Fruit fly (Drosophila melanogaster) whole organism, embryonic: ENCODE measurements around the gene CG13898.
A peak's percentile ranks its signal among the peaks of the same experiment; 100 is the strongest.

ENCODE experiments used
- Antp ChIP-seq: fragments of 200-800 bp; sonication (Bioruptor generic); optimal IDR thresholded peaks from 3 replicates; lab custom pipeline; 2016; ENCODE audit warnings: missing biosample characterization, missing genetic modification characterization
- CG10267 ChIP-seq: fragments of 200-800 bp; sonication (Bioruptor generic); optimal IDR thresholded peaks from 2 replicates; lab custom pipeline; 2018; ENCODE audit warnings: missing biosample characterization, mild to moderate bottlenecking, missing genetic modification characterization, moderate library complexity
- CG10979 ChIP-seq: fragments of 200-800 bp; sonication (Bioruptor generic); optimal IDR thresholded peaks from 2 replicates; lab custom pipeline; 2018; ENCODE audit warnings: missing biosample characterization, mild to moderate bottlenecking, missing genetic modification characterization, moderate library complexity
- CG11504 ChIP-seq: fragments of 200-800 bp; sonication (Bioruptor generic); optimal IDR thresholded peaks from 3 replicates; lab custom pipeline; 2019; ENCODE audit warnings: missing biosample characterization, mild to moderate bottlenecking, missing genetic modification characterization, moderate library complexity
- CG11695 ChIP-seq: fragments of 200-800 bp; sonication (Bioruptor generic); IDR thresholded peaks from 3 replicates; pipeline ENCODE4 v1.3.6; 2022; ENCODE audit warnings: missing biosample characterization, missing genetic modification characterization
- CG11696 ChIP-seq: fragments of 200-800 bp; sonication (Bioruptor generic); IDR thresholded peaks from 2 replicates; pipeline ENCODE4 v1.3.6; 2022; ENCODE audit warnings: missing biosample characterization, missing genetic modification characterization
- CG1603 ChIP-seq: fragments of 200-800 bp; sonication (Bioruptor generic); optimal IDR thresholded peaks from 2 replicates; lab custom pipeline; 2019; ENCODE audit warnings: missing biosample characterization, mild to moderate bottlenecking, missing genetic modification characterization, moderate library complexity
- CG16815 ChIP-seq: fragments of 200-800 bp; sonication (Bioruptor generic); optimal IDR thresholded peaks from 3 replicates; lab custom pipeline; 2017; ENCODE audit warnings: missing biosample characterization, mild to moderate bottlenecking, missing genetic modification characterization
- CG17328 ChIP-seq: fragments of 200-800 bp; sonication (Bioruptor generic); IDR thresholded peaks from 2 replicates; pipeline ENCODE4 v1.3.6; 2022; ENCODE audit warnings: missing biosample characterization, missing genetic modification characterization
- CG17361 ChIP-seq: fragments of 200-800 bp; sonication (Bioruptor generic); IDR thresholded peaks from 3 replicates; pipeline ENCODE4 v1.3.6; 2022; ENCODE audit warnings: missing biosample characterization, missing genetic modification characterization
- CG17385 ChIP-seq: fragments of 200-800 bp; sonication (Bioruptor generic); optimal IDR thresholded peaks from 3 replicates; lab custom pipeline; 2018; ENCODE audit warnings: missing biosample characterization, mild to moderate bottlenecking, missing genetic modification characterization
- CG17829 ChIP-seq: fragments of 200-800 bp; optimal IDR thresholded peaks from 2 replicates; lab custom pipeline; 2019; ENCODE audit warnings: missing biosample characterization, mild to moderate bottlenecking, missing genetic modification characterization, moderate library complexity
- CG18262 ChIP-seq: fragments of 200-800 bp; optimal IDR thresholded peaks from 3 replicates; lab custom pipeline; 2019; ENCODE audit warnings: missing biosample characterization, mild to moderate bottlenecking, missing genetic modification characterization, moderate library complexity
- CG18599 ChIP-seq: fragments of 200-800 bp; sonication (Bioruptor generic); optimal IDR thresholded peaks from 3 replicates; lab custom pipeline; 2017; ENCODE audit warnings: missing biosample characterization, missing genetic modification characterization, mild to moderate bottlenecking, moderate library complexity, missing genetic modification reagents
- CG2202 ChIP-seq: fragments of 200-800 bp; sonication (Bioruptor generic); optimal IDR thresholded peaks from 2 replicates; lab custom pipeline; 2018; ENCODE audit warnings: missing biosample characterization, mild to moderate bottlenecking, missing genetic modification characterization
- CG2678 ChIP-seq: fragments of 200-800 bp; sonication (Bioruptor generic); optimal IDR thresholded peaks from 3 replicates; lab custom pipeline; 2019; ENCODE audit warnings: missing biosample characterization, mild to moderate bottlenecking, missing genetic modification characterization, moderate library complexity
- CG2712 ChIP-seq: fragments of 200-800 bp; optimal IDR thresholded peaks from 3 replicates; lab custom pipeline; 2019; ENCODE audit warnings: missing biosample characterization, mild to moderate bottlenecking, missing genetic modification characterization, moderate library complexity
- CG4404 ChIP-seq: fragments of 200-800 bp; sonication (Bioruptor generic); IDR thresholded peaks from 2 replicates; pipeline ENCODE4 v1.3.6; 2022; ENCODE audit warnings: missing biosample characterization, missing genetic modification characterization
- CG4424 ChIP-seq: fragments of 200-800 bp; sonication (Bioruptor generic); optimal IDR thresholded peaks from 3 replicates; lab custom pipeline; 2016; ENCODE audit warnings: missing biosample characterization, missing genetic modification characterization
- CG7556 ChIP-seq: fragments of 200-800 bp; sonication (Bioruptor generic); optimal IDR thresholded peaks from 2 replicates; lab custom pipeline; 2017; ENCODE audit warnings: missing biosample characterization, mild to moderate bottlenecking, missing genetic modification characterization
- CG8359 ChIP-seq: fragments of 200-800 bp; sonication (Bioruptor generic); optimal IDR thresholded peaks from 2 replicates; lab custom pipeline; 2017; ENCODE audit warnings: missing biosample characterization, mild to moderate bottlenecking, missing genetic modification characterization, borderline replicate concordance
- Deaf1 ChIP-seq: fragments of 200-800 bp; optimal IDR thresholded peaks from 3 replicates; lab custom pipeline; 2019; ENCODE audit warnings: missing biosample characterization, mild to moderate bottlenecking, missing genetic modification characterization, moderate library complexity
- E2f1 ChIP-seq: fragments of 200-800 bp; sonication (Bioruptor generic); IDR thresholded peaks from 2 replicates; pipeline ENCODE4 v1.3.6; 2022; ENCODE audit warnings: missing biosample characterization, missing genetic modification characterization
- HHEX ChIP-seq: fragments of 200-800 bp; sonication (Bioruptor generic); optimal IDR thresholded peaks from 3 replicates; lab custom pipeline; 2017; ENCODE audit warnings: missing biosample characterization, mild to moderate bottlenecking, missing genetic modification characterization, missing genetic modification reagents
- Hr51 ChIP-seq, 2 experiments: fragments of 200-800 bp; sonication (Bioruptor generic); optimal IDR thresholded peaks; 2 replicates in 1 of 2; 3 replicates in 1 of 2; lab custom pipeline; 2016 to 2018; ENCODE audit warnings: missing biosample characterization in 2 of 2, missing genetic modification characterization in 2 of 2, mild to moderate bottlenecking in 1 of 2, moderate library complexity in 1 of 2
- Jarid2 ChIP-seq: fragments of 200-800 bp; sonication (Bioruptor generic); optimal IDR thresholded peaks from 3 replicates; lab custom pipeline; 2017; ENCODE audit warnings: mild to moderate bottlenecking, missing biosample characterization, missing genetic modification reagents, missing genetic modification characterization
- Oli ChIP-seq: fragments of 200-800 bp; sonication (Bioruptor generic); optimal IDR thresholded peaks from 2 replicates; lab custom pipeline; 2018; ENCODE audit warnings: missing biosample characterization, mild to moderate bottlenecking, missing genetic modification characterization, moderate library complexity
- Sry-δ ChIP-seq: fragments of 200-800 bp; sonication (Bioruptor generic); optimal IDR thresholded peaks from 2 replicates; lab custom pipeline; 2016; ENCODE audit warnings: missing biosample characterization, missing genetic modification characterization
- Tbp ChIP-seq: fragments of >200 bp; optimal IDR thresholded peaks from 2 replicates; lab custom pipeline; 2018; ENCODE audit warnings: missing biosample characterization, missing genetic modification characterization
- Xbp1 ChIP-seq: fragments of 200-800 bp; sonication (Bioruptor generic); optimal IDR thresholded peaks from 3 replicates; lab custom pipeline; 2016; ENCODE audit warnings: missing biosample characterization, mild to moderate bottlenecking, missing genetic modification characterization
- Xrp1 ChIP-seq: fragments of 200-800 bp; sonication (Bioruptor generic); IDR thresholded peaks from 2 replicates; pipeline ENCODE4 v1.3.6; 2022; ENCODE audit warnings: missing biosample characterization, missing genetic modification characterization
- bsh ChIP-seq, 2 experiments: fragments of 200-800 bp; sonication (Bioruptor generic); optimal IDR thresholded peaks; 2 replicates each; lab custom pipeline; 2017 to 2018; ENCODE audit warnings: mild to moderate bottlenecking in 2 of 2, missing biosample characterization in 2 of 2, missing genetic modification characterization in 2 of 2, moderate library complexity in 1 of 2
- cas ChIP-seq: fragments of 200-800 bp; sonication (Bioruptor generic); IDR thresholded peaks from 2 replicates; pipeline ENCODE4 v1.3.6; 2022; ENCODE audit warnings: missing biosample characterization, missing genetic modification characterization
- ci ChIP-seq: fragments of 200-800 bp; sonication (Bioruptor generic); IDR thresholded peaks from 3 replicates; pipeline ENCODE4 v1.3.6; 2022; ENCODE audit warnings: missing biosample characterization, missing genetic modification characterization
- dmrt11E ChIP-seq: fragments of 200-800 bp; sonication (Bioruptor generic); optimal IDR thresholded peaks from 3 replicates; lab custom pipeline; 2018; ENCODE audit warnings: missing biosample characterization, mild to moderate bottlenecking, missing genetic modification characterization, moderate library complexity
- dmrt99B ChIP-seq: fragments of 200-800 bp; sonication (Bioruptor generic); optimal IDR thresholded peaks from 2 replicates; lab custom pipeline; 2018; ENCODE audit warnings: missing biosample characterization, mild to moderate bottlenecking, missing genetic modification characterization, moderate library complexity
- en ChIP-seq: fragments of 200-800 bp; sonication (Bioruptor generic); optimal IDR thresholded peaks from 2 replicates; lab custom pipeline; 2016; ENCODE audit warnings: missing biosample characterization, missing genetic modification characterization
- fru ChIP-seq: fragments of >200 bp; optimal IDR thresholded peaks from 2 replicates; lab custom pipeline; 2017
- ind ChIP-seq: fragments of 200-800 bp; sonication (Bioruptor generic); optimal IDR thresholded peaks from 3 replicates; lab custom pipeline; 2016; ENCODE audit warnings: missing biosample characterization, missing genetic modification characterization
- knrl ChIP-seq: fragments of 200-800 bp; sonication (Bioruptor generic); IDR thresholded peaks from 3 replicates; pipeline ENCODE4 v1.3.6; 2022; ENCODE audit warnings: missing biosample characterization, missing genetic modification characterization; ENCODE audit not compliant: partially characterized antibody
- mld ChIP-seq: fragments of 200-800 bp; sonication (Bioruptor generic); IDR thresholded peaks from 3 replicates; pipeline ENCODE4 v1.3.6; 2022; ENCODE audit warnings: missing biosample characterization, missing genetic modification characterization; ENCODE audit not compliant: partially characterized antibody
- nom ChIP-seq: fragments of 200-800 bp; sonication (Bioruptor generic); optimal IDR thresholded peaks from 2 replicates; lab custom pipeline; 2017; ENCODE audit warnings: missing biosample characterization, missing genetic modification characterization, mild to moderate bottlenecking, moderate library complexity, missing genetic modification reagents
- phol ChIP-seq: fragments of 200-800 bp; sonication (Bioruptor generic); optimal IDR thresholded peaks from 3 replicates; lab custom pipeline; 2018; ENCODE audit warnings: missing biosample characterization, mild to moderate bottlenecking, missing genetic modification characterization, moderate library complexity
- prd ChIP-seq, 3 experiments: fragments of >200 bp in 2 of 3; fragments of 200-800 bp in 1 of 3; sonication (Bioruptor generic) in 1 of 3; optimal IDR thresholded peaks in 2 of 3; IDR thresholded peaks in 1 of 3; 2 replicates in 2 of 3; 3 replicates in 1 of 3; pipeline versions ENCODE4 v1.3.6 to Lab custom; 2017 to 2022; ENCODE audit warnings: missing biosample characterization in 1 of 3, missing genetic modification characterization in 1 of 3
- row ChIP-seq: fragments of 200-800 bp; sonication (Bioruptor generic); IDR thresholded peaks from 3 replicates; pipeline ENCODE4 v1.3.6; 2022; ENCODE audit warnings: missing biosample characterization, missing genetic modification characterization
- salm ChIP-seq: fragments of 200-800 bp; sonication (Bioruptor generic); optimal IDR thresholded peaks from 2 replicates; lab custom pipeline; 2018; ENCODE audit warnings: missing biosample characterization, mild to moderate bottlenecking, missing genetic modification characterization
- sd ChIP-seq: fragments of 200-800 bp; sonication (Bioruptor generic); optimal IDR thresholded peaks from 3 replicates; lab custom pipeline; 2018; ENCODE audit warnings: missing biosample characterization, mild to moderate bottlenecking, missing genetic modification characterization, moderate library complexity
- tll ChIP-seq, 2 experiments: fragments of 200-800 bp in 1 of 2; fragments of >200 bp in 1 of 2; sonication (Bioruptor generic) in 1 of 2; optimal IDR thresholded peaks; 2 replicates each; lab custom pipeline; 2017 to 2019; ENCODE audit warnings: missing biosample characterization in 2 of 2, missing genetic modification characterization in 2 of 2, mild to moderate bottlenecking in 1 of 2, moderate library complexity in 1 of 2

The CG13898 gene

dm6 chr3L:810038-810644 is 6.3 kb upstream of the CG13898 start (continued):
- TF ChIP-seq CG17361, result peak; percentile 53; the same call in 1 of the 3 replicates
- peak; percentile 22 for TF ChIP-seq CG1603 (tag; lab: Kevin White, UChicago)
- no peak for TF ChIP-seq mld (GFP tag; lab: Robert Waterston, UW)
- no peak for TF ChIP-seq knrl (GFP tag; lab: Robert Waterston, UW)
- TF ChIP-seq CG11695 (GFP tag; lab: Robert Waterston, UW), result no peak
- TF ChIP-seq nom (GFP tag; lab: Kevin White, UChicago), result no peak
- TF ChIP-seq salm (tag; lab: Kevin White, UChicago), result no peak
- peak; percentile 41; the same call in 2 of the 3 replicates for TF ChIP-seq row (GFP tag; lab: Robert Waterston, UW)
- peak; percentile 3 for TF ChIP-seq sd
- 0 out of 2 replicates have a peak, but pooled peaks have one; percentile 9 for TF ChIP-seq CG4404 (GFP tag; lab: Robert Waterston, UW)
- peak; percentile 37 for TF ChIP-seq CG18262 (tag; lab: Kevin White, UChicago)
- TF ChIP-seq dmrt99B (tag; lab: Kevin White, UChicago), result peak; percentile 2
- peak; percentile 34 for TF ChIP-seq CG10979 (tag; lab: Kevin White, UChicago)
- TF ChIP-seq Sry-δ (GFP tag; lab: Kevin White, UChicago), result no peak
- TF ChIP-seq ind (GFP tag; lab: Kevin White, UChicago), result no peak
- no peak for TF ChIP-seq CG17385 (GFP tag; lab: Kevin White, UChicago)
- peak; percentile 4 for TF ChIP-seq phol (tag; lab: Kevin White, UChicago)
- TF ChIP-seq CG11696, result 0 out of 2 replicates have a peak, but pooled peaks have one; percentile 6
- TF ChIP-seq prd (optimal IDR thresholded peaks at IDR 0.05; lab: Kevin White, UChicago), result no peak
- TF ChIP-seq prd (GFP tag; IDR thresholded peaks at IDR 0.05; lab: Robert Waterston, UW), result peak; percentile 24; the same call in 1 of the 3 replicates
- TF ChIP-seq Xbp1, result peak; percentile 12
- TF ChIP-seq E2f1 (GFP tag; lab: Robert Waterston, UW), result no peak; the same call in 1 of the 2 replicates
- TF ChIP-seq Oli (tag; lab: Kevin White, UChicago), result no peak
- peak; percentile 16 for TF ChIP-seq CG16815 (GFP tag; lab: Kevin White, UChicago)
- TF ChIP-seq CG4424, result peak; percentile 10
- no peak for TF ChIP-seq Jarid2 (GFP tag; lab: Kevin White, UChicago)
- peak; percentile 20 for TF ChIP-seq CG11504 (tag; lab: Kevin White, UChicago)
- TF ChIP-seq bsh (GFP tag; optimal IDR thresholded peaks at IDR 0.05; lab: Kevin White, UChicago), result peak in 1 of 2 experiments; percentile 2
- TF ChIP-seq en (GFP tag; lab: Kevin White, UChicago), result no peak
- peak in 1 of 2 experiments; percentile 16 for TF ChIP-seq Hr51 (GFP tag; optimal IDR thresholded peaks at IDR 0.05; lab: Kevin White, UChicago)
- peak; percentile 29 for TF ChIP-seq CG2712 (tag; lab: Kevin White, UChicago)
- peak; percentile 30 for TF ChIP-seq CG18599 (GFP tag; lab: Kevin White, UChicago)
- TF ChIP-seq ci (GFP tag; lab: Robert Waterston, UW), result 0 out of 3 replicates have a peak, but pooled peaks have one; percentile 9
- TF ChIP-seq Deaf1 (tag; lab: Kevin White, UChicago), result no peak
- peak; percentile 43 for TF ChIP-seq CG17328 (GFP tag; lab: Robert Waterston, UW)
- TF ChIP-seq fru (lab: Kevin White, UChicago), result no peak
- no peak for TF ChIP-seq tll (GFP tag; optimal IDR thresholded peaks at IDR 0.05; lab: Kevin White, UChicago)
- TF ChIP-seq HHEX, result no peak
- peak; percentile 2 for TF ChIP-seq CG2678 (tag; lab: Kevin White, UChicago)
- peak; percentile 60 for TF ChIP-seq Xrp1 (GFP tag; lab: Robert Waterston, UW)
- TF ChIP-seq CG17829, result peak; percentile 44
- TF ChIP-seq Tbp (GFP tag; lab: Kevin White, UChicago), result no peak
- peak; percentile 10 for TF ChIP-seq CG2202 (tag; lab: Kevin White, UChicago)
- peak; percentile 14 for TF ChIP-seq CG7556 (GFP tag; lab: Kevin White, UChicago)
- no peak for TF ChIP-seq cas (GFP tag; lab: Robert Waterston, UW)
- TF ChIP-seq CG8359 (GFP tag; lab: Kevin White, UChicago), result no peak
- peak; percentile 7 for TF ChIP-seq CG10267
- TF ChIP-seq Antp (GFP tag; lab: Kevin White, UChicago), result no peak
- peak; percentile 27 for TF ChIP-seq dmrt11E (tag; lab: Kevin White, UChicago)
